Worm (Caenorhabditis elegans): ENCODE data around the gene C15B12.2.
A peak's percentile ranks its signal among the peaks of the same experiment; 100 is the strongest.

The C15B12.2 gene

DNA sequence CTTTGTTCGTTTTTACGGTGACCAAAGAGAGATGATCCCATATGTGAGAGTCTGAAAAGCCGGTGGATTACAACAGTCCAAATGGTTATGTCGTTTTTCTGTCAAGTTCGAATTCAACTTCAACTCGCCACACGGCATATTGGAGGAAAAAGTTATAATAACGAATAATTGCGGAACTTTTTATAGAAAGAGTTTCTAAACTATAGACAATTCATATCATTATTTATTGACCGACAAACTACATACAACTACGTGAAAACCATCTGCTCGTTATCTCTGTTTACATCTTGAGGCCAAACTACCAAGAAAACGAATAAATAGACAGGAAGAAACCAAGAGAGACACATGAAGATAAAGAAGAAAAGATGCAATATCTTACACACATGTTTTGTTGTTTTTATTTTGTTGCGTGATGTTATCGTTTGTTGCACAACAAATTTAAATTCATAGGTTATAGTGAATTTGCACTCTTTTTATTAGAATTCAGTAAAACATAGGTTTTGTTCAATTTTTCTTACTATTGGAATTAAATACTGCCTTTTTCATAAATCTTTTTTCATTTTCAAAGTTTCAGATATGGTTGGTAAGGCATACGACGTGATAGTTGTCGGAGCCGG lies 10.6 kb downstream of the C15B12.2 start, which contains the start of the genes C15B12.4 and C15B12.8:
TSS of gene C15B12.4 (minus strand) at position 51 of the 617 bp plus-strand sequence.
TSS of gene C15B12.8 (plus strand) at position 567 of the 617 bp plus-strand sequence.
- TF ChIP-seq elt-2 (tag; optimal IDR thresholded peaks at IDR 0.05): peak; percentile 54
- no peak for TF ChIP-seq zip-5 (tag; optimal IDR thresholded peaks at IDR 0.05)

- peak; percentile 59 for TF ChIP-seq elt-2 (tag; optimal IDR thresholded peaks at IDR 0.05)
- no peak for TF ChIP-seq ceh-31 (tag; optimal IDR thresholded peaks at IDR 0.05)
Measured at ce11 chrX:6476540-6476939, 13.3 kb downstream of the C15B12.2 start, which contains the start of gene C15B12.1. TSS of gene C15B12.1 (plus strand) at chrX:6476810.

- no peak for TF ChIP-seq ama-1 (optimal IDR thresholded peaks at IDR 0.05)
- TF ChIP-seq hlh-15 (tag; optimal IDR thresholded peaks at IDR 0.05): no peak
- no peak for TF ChIP-seq ceh-24 (tag; optimal IDR thresholded peaks at IDR 0.05)
- TF ChIP-seq zip-5 (tag; optimal IDR thresholded peaks at IDR 0.05): no peak
- TF ChIP-seq sox-2 (GFP tag; IDR thresholded peaks at IDR 0.05): no peak
- TF ChIP-seq ref-2 (tag; optimal IDR thresholded peaks at IDR 0.05): no peak
- no peak for TF ChIP-seq ttx-3 (tag; optimal IDR thresholded peaks at IDR 0.05)
- TF ChIP-seq ceh-6 (GFP tag; optimal IDR thresholded peaks at IDR 0.05): no peak
- no peak for TF ChIP-seq lin-11 (tag; optimal IDR thresholded peaks at IDR 0.05)
- TF ChIP-seq unc-3 (GFP tag; conservative IDR thresholded peaks at IDR 0.05): no peak
- TF ChIP-seq unc-3 (tag; optimal IDR thresholded peaks at IDR 0.05): no peak
- no peak for TF ChIP-seq ceh-22 (tag; optimal IDR thresholded peaks at IDR 0.05)
- TF ChIP-seq ceh-9 (tag; optimal IDR thresholded peaks at IDR 0.05): no peak
- TF ChIP-seq unc-86 (tag; optimal IDR thresholded peaks at IDR 0.05): no peak
- no peak for TF ChIP-seq hlh-13 (GFP tag; optimal IDR thresholded peaks at IDR 0.05)
- no peak for TF ChIP-seq pros-1 (tag; optimal IDR thresholded peaks at IDR 0.05)
- no peak for TF ChIP-seq eyg-1 (tag; optimal IDR thresholded peaks at IDR 0.05)
Measured at ce11 chrX:6484780-6485179, 21.6 kb downstream of the C15B12.2 start, which contains the start of gene gar-1. TSS of gene gar-1 (minus strand) at chrX:6484880.

DNA sequence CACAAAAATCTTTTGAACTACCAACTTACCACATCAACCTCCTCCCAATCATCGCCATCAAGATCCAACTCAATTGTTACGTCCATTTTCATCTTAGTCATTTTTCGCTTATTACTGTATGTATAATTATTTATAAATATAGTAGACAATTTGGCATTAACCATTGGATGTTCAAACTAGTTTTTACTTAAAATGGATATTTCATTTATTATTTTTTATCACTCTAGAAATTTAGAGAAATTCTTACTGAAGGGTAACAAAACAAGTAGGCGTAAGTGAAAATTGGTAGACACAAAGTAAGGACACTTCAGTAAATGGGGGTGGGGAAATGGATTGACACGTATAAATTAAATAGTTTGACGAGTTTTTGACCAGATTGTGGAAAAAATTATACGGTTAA lies 36.5 kb downstream of the C15B12.2 start, which contains the start of gene actl-1:
TSS of gene actl-1 (minus strand) at position 101 of the 400 bp plus-strand sequence.
- TF ChIP-seq pros-1 (tag; optimal IDR thresholded peaks at IDR 0.05) (no peak), C08G9.2 (tag; optimal IDR thresholded peaks at IDR 0.05) (no peak), ceh-30 (tag; optimal IDR thresholded peaks at IDR 0.05) (no peak), elt-4 (tag; optimal IDR thresholded peaks at IDR 0.05) (no peak), T23F11.4 (GFP tag; optimal IDR thresholded peaks at IDR 0.05) (no peak), pqm-1 (tag; optimal IDR thresholded peaks at IDR 0.05) (no peak), K02D7.2 (tag; optimal IDR thresholded peaks at IDR 0.05) (no peak), unc-42 (tag; optimal IDR thresholded peaks at IDR 0.05) (no peak), pha-2 (tag; optimal IDR thresholded peaks at IDR 0.05) (no peak), npax-4 (tag; optimal IDR thresholded peaks at IDR 0.05) (no peak), ceh-22 (tag; optimal IDR thresholded peaks at IDR 0.05) (no peak), hlh-6 (tag; optimal IDR thresholded peaks at IDR 0.05) (no peak)

DNA sequence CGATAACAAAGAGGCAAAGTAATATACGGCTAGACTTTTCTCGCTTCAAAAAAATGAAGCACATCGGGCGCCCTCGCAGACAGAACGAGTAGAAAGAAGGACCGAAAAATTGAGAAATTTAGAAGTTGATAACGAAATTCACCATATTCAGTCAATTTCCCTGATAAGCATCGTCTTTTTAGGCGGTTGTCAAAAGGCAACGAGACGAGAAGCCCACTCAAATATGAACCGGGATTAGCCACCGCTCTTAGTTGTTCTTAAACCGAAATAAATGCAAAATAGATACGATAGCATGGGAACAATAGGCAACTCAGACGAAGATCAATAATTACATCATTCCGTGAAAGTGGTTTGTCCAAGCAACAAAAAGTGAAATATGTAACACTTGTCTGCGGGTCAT lies 39.9 kb downstream of the C15B12.2 start:
- TF ChIP-seq ceh-14 (tag; optimal IDR thresholded peaks at IDR 0.05) (no peak), pros-1 (tag; optimal IDR thresholded peaks at IDR 0.05) (no peak), hlh-30 (tag; optimal IDR thresholded peaks at IDR 0.05; ENCODE audit: insufficient read depth) (no peak), ceh-6 (GFP tag; optimal IDR thresholded peaks at IDR 0.05) (no peak), pat-9 (tag; optimal IDR thresholded peaks at IDR 0.05) (no peak), ceh-31 (tag; optimal IDR thresholded peaks at IDR 0.05) (no peak), ahr-1 (tag; optimal IDR thresholded peaks at IDR 0.05) (no peak), K02D7.2 (tag; optimal IDR thresholded peaks at IDR 0.05) (no peak), C38D4.7 (GFP tag; optimal IDR thresholded peaks at IDR 0.05) (no peak), syd-9 (tag; optimal IDR thresholded peaks at IDR 0.05) (no peak), npax-4 (tag; optimal IDR thresholded peaks at IDR 0.05) (no peak), hlh-6 (tag; optimal IDR thresholded peaks at IDR 0.05) (no peak), tbx-7 (tag; optimal IDR thresholded peaks at IDR 0.05) (no peak), F13H6.1 (tag; optimal IDR thresholded peaks at IDR 0.05) (no peak), ets-4 (tag; optimal IDR thresholded peaks at IDR 0.05) (no peak)
